Worm (Caenorhabditis elegans) whole organism, L2 larva: ENCODE measurements around the gene sbds-1.

ENCODE experiments used
- C34F6.9 ChIP-seq: fragments of 150-350 bp; optimal IDR thresholded peaks from 2 replicates; lab custom pipeline; 2014; ENCODE audit warnings: missing biosample characterization, missing genetic modification characterization
- F13H6.1 ChIP-seq: sonication (generic microtip); optimal IDR thresholded peaks from 2 replicates; lab custom pipeline; 2016; ENCODE audit warnings: missing genetic modification characterization, missing compliant biosample characterization
- R02D3.7 ChIP-seq: fragments of 150-350 bp; optimal IDR thresholded peaks from 2 replicates; lab custom pipeline; 2014; ENCODE audit warnings: missing biosample characterization, missing genetic modification characterization
- Y55F3AM.14 ChIP-seq: fragments of 200-800 bp; sonication (Bioruptor generic); optimal IDR thresholded peaks from 2 replicates; lab custom pipeline; 2018; ENCODE audit warnings: mild to moderate bottlenecking, missing genetic modification characterization, missing compliant biosample characterization
- ZK546.5 ChIP-seq: sonication (generic microtip); optimal IDR thresholded peaks from 2 replicates; lab custom pipeline; 2017; ENCODE audit warnings: missing biosample characterization, missing genetic modification characterization
- alr-1 ChIP-seq: fragments of 150-350 bp; optimal IDR thresholded peaks from 2 replicates; lab custom pipeline; 2014; ENCODE audit warnings: missing biosample characterization, missing genetic modification characterization
- aly-2 ChIP-seq: fragments of 150-350 bp; optimal IDR thresholded peaks from 2 replicates; lab custom pipeline; 2014; ENCODE audit warnings: missing biosample characterization, missing genetic modification characterization
- ama-1 ChIP-seq: fragments of 150-350 bp; optimal IDR thresholded peaks from 2 replicates; lab custom pipeline; 2018; ENCODE audit warnings: inconsistent platforms
- blmp-1 ChIP-seq: sonication (generic microtip); optimal IDR thresholded peaks from 2 replicates; lab custom pipeline; 2017; ENCODE audit warnings: missing genetic modification characterization, mild to moderate bottlenecking, missing compliant biosample characterization, antibody characterized with exemption, moderate library complexity; ENCODE audit not compliant: insufficient read depth
- ceh-16 ChIP-seq: fragments of 150-350 bp; optimal IDR thresholded peaks from 2 replicates; lab custom pipeline; 2014; ENCODE audit warnings: missing biosample characterization, missing genetic modification characterization
- crh-2 ChIP-seq: sonication (generic microtip); optimal IDR thresholded peaks from 2 replicates; lab custom pipeline; 2017; ENCODE audit warnings: missing biosample characterization, missing genetic modification characterization
- dmd-4 ChIP-seq: sonication (generic microtip); optimal IDR thresholded peaks from 2 replicates; lab custom pipeline; 2017; ENCODE audit warnings: missing biosample characterization, missing genetic modification characterization
- egl-27 ChIP-seq: sonication (generic microtip); optimal IDR thresholded peaks from 3 replicates; lab custom pipeline; 2017; ENCODE audit warnings: missing biosample characterization, missing genetic modification reagents, missing genetic modification characterization
- elt-1 ChIP-seq: fragments of 150-350 bp; optimal IDR thresholded peaks from 2 replicates; lab custom pipeline; 2014; ENCODE audit warnings: missing biosample characterization, missing genetic modification characterization
- fos-1 ChIP-seq: fragments of 150-350 bp; optimal IDR thresholded peaks from 2 replicates; lab custom pipeline; 2014; ENCODE audit warnings: missing biosample characterization, missing genetic modification characterization
- gmeb-1 ChIP-seq: fragments of 150-350 bp; optimal IDR thresholded peaks from 2 replicates; lab custom pipeline; 2014; ENCODE audit warnings: missing biosample characterization, missing genetic modification characterization
- lin-11 ChIP-seq: fragments of 150-350 bp; sonication (generic microtip); optimal IDR thresholded peaks from 2 replicates; lab custom pipeline; 2014; ENCODE audit warnings: missing biosample characterization, missing genetic modification characterization, inconsistent platforms, mixed read lengths
- lin-13 ChIP-seq: fragments of 150-350 bp; optimal IDR thresholded peaks from 2 replicates; lab custom pipeline; 2014; ENCODE audit warnings: missing biosample characterization, missing genetic modification reagents, missing genetic modification characterization
- lin-39 ChIP-seq: fragments of 150-350 bp; optimal IDR thresholded peaks from 2 replicates; lab custom pipeline; 2014; ENCODE audit warnings: missing biosample characterization, missing genetic modification reagents, missing genetic modification characterization
- lsy-2 ChIP-seq, 2 experiments: fragments of 150-350 bp in 1 of 2; sonication (generic microtip) in 1 of 2; optimal IDR thresholded peaks; 2 replicates each; lab custom pipeline; 2014 to 2017; ENCODE audit warnings: missing biosample characterization in 2 of 2, missing genetic modification characterization in 2 of 2
- mab-5 ChIP-seq: fragments of 150-350 bp; optimal IDR thresholded peaks from 2 replicates; lab custom pipeline; 2014; ENCODE audit warnings: missing biosample characterization, missing genetic modification characterization
- mbf-1 ChIP-seq: sonication (generic microtip); optimal IDR thresholded peaks from 2 replicates; lab custom pipeline; 2017; ENCODE audit warnings: missing biosample characterization, missing genetic modification characterization
- nhr-10 ChIP-seq: sonication (generic microtip); optimal IDR thresholded peaks from 2 replicates; lab custom pipeline; 2017; ENCODE audit warnings: missing biosample characterization, missing genetic modification characterization
- nhr-11 ChIP-seq: fragments of 150-350 bp; optimal IDR thresholded peaks from 2 replicates; lab custom pipeline; 2014; ENCODE audit warnings: missing biosample characterization, missing genetic modification characterization
- nhr-12 ChIP-seq: fragments of 150-350 bp; optimal IDR thresholded peaks from 2 replicates; lab custom pipeline; 2014; ENCODE audit warnings: missing biosample characterization, missing genetic modification characterization
- nhr-129 ChIP-seq: fragments of 150-350 bp; optimal IDR thresholded peaks from 2 replicates; lab custom pipeline; 2014; ENCODE audit warnings: missing biosample characterization, missing genetic modification characterization
- nhr-23 ChIP-seq: fragments of 150-350 bp; optimal IDR thresholded peaks from 2 replicates; lab custom pipeline; 2014; ENCODE audit warnings: missing biosample characterization, missing genetic modification reagents, missing genetic modification characterization
- nhr-25 ChIP-seq: fragments of 150-350 bp; sonication (generic microtip); optimal IDR thresholded peaks from 3 replicates; lab custom pipeline; 2014; ENCODE audit warnings: missing biosample characterization, missing genetic modification characterization
- nhr-6 ChIP-seq: fragments of 150-350 bp; optimal IDR thresholded peaks from 2 replicates; lab custom pipeline; 2014; ENCODE audit warnings: missing biosample characterization, missing genetic modification characterization
- nhr-77 ChIP-seq: fragments of 150-350 bp; optimal IDR thresholded peaks from 2 replicates; lab custom pipeline; 2014; ENCODE audit warnings: missing biosample characterization, missing genetic modification characterization
- peb-1 ChIP-seq: fragments of 150-350 bp; optimal IDR thresholded peaks from 2 replicates; lab custom pipeline; 2014; ENCODE audit warnings: missing biosample characterization, missing genetic modification characterization
- sem-4 ChIP-seq: fragments of 150-350 bp; optimal IDR thresholded peaks from 2 replicates; lab custom pipeline; 2014; ENCODE audit warnings: missing biosample characterization, missing genetic modification reagents, missing genetic modification characterization
- skn-1 ChIP-seq: sonication (generic microtip); optimal IDR thresholded peaks from 2 replicates; lab custom pipeline; 2017; ENCODE audit warnings: missing biosample characterization, missing genetic modification characterization
- sma-3 ChIP-seq: sonication (generic microtip); optimal IDR thresholded peaks from 2 replicates; lab custom pipeline; 2016; ENCODE audit warnings: missing genetic modification reagents, missing genetic modification characterization, missing compliant biosample characterization
- sma-9 ChIP-seq, 2 experiments: fragments of 150-350 bp in 1 of 2; sonication (generic microtip) in 1 of 2; optimal IDR thresholded peaks; 2 replicates each; lab custom pipeline; 2014 to 2016; ENCODE audit warnings: missing genetic modification characterization in 2 of 2, mild to moderate bottlenecking in 1 of 2, missing biosample characterization in 1 of 2, missing compliant biosample characterization in 1 of 2, missing genetic modification reagents in 1 of 2, moderate library complexity in 1 of 2
- snpc-4 ChIP-seq: fragments of 150-350 bp; optimal IDR thresholded peaks from 2 replicates; lab custom pipeline; 2014; ENCODE audit warnings: missing biosample characterization, missing genetic modification characterization
- unc-39 ChIP-seq: fragments of 150-350 bp; optimal IDR thresholded peaks from 2 replicates; lab custom pipeline; 2014; ENCODE audit warnings: missing biosample characterization, missing genetic modification characterization
- unc-55 ChIP-seq: fragments of 150-350 bp; sonication (generic microtip); optimal IDR thresholded peaks from 3 replicates; lab custom pipeline; 2014; ENCODE audit warnings: missing biosample characterization, missing genetic modification reagents, missing genetic modification characterization
- unc-62 ChIP-seq: fragments of 150-350 bp; optimal IDR thresholded peaks from 2 replicates; lab custom pipeline; 2014; ENCODE audit warnings: missing biosample characterization, missing genetic modification reagents, missing genetic modification characterization
- zag-1 ChIP-seq: fragments of 150-350 bp; optimal IDR thresholded peaks from 2 replicates; lab custom pipeline; 2014; ENCODE audit warnings: missing biosample characterization, missing genetic modification characterization
- ztf-1 ChIP-seq: fragments of 200-800 bp; sonication (Bioruptor generic); conservative IDR thresholded peaks from 2 replicates; pipeline ENCODE4 v1.3.6; 2022; ENCODE audit warnings: missing genetic modification characterization, missing compliant biosample characterization
- ztf-4 ChIP-seq: fragments of 150-350 bp; optimal IDR thresholded peaks from 2 replicates; lab custom pipeline; 2014; ENCODE audit warnings: missing biosample characterization, missing genetic modification characterization

sbds-1 gene

DNA sequence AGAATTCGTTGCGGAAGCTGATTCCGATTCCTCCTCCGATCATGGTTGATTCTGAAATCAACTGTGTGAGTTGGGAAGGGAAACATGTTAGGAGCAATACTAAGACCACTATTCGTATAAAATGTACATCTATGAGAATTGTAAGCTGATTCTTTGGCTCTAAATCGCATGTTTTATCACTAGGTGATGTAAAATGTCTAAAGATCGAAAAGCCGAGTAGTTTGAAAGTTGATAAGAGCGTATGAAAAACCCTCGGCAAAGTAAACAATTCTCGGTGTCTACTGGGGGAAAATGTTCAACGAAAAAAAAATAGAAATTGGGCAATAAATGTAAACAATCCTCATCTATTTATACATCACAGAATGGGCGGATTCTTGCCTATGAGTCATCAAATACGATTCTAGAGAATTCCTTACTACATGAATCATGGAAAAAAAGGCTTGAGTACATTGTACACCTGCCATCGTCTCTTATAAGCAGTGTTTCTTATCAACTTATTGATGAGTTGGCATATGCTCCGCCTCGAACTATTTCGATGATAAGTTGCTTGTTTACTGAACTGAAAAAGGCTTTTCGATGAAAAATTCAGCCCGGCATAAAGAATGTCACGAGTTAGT, 37.8 kb downstream of the sbds-1 start, which contains the start of gene lec-6:
Gene lec-6 (minus strand): TSS at position 51 of the 617 bp plus-strand sequence.
- TF ChIP-seq dmd-4 (tag; lab: Kevin White, UChicago) (no peak), lsy-2 (tag; optimal IDR thresholded peaks at IDR 0.05; lab: Kevin White, UChicago) (peak in 1 of 2 experiments; percentile 20), nhr-10 (no peak), F13H6.1 (peak; percentile 52), crh-2 (tag; lab: Kevin White, UChicago) (peak; percentile 91), gmeb-1 (peak; percentile 48), sma-3 (peak; percentile 24), sma-9 (GFP tag; optimal IDR thresholded peaks at IDR 0.05; lab: Kevin White, UChicago) (peak; percentile 63), sma-9 (tag; optimal IDR thresholded peaks at IDR 0.05; lab: Kevin White, UChicago) (no peak), nhr-129 (peak; percentile 50), ZK546.5 (tag; lab: Kevin White, UChicago) (no peak), C34F6.9 (tag; lab: Kevin White, UChicago) (no peak), ceh-16 (tag; lab: Kevin White, UChicago) (no peak), fos-1 (peak; percentile 98), zag-1 (tag; lab: Kevin White, UChicago) (no peak)

DNA sequence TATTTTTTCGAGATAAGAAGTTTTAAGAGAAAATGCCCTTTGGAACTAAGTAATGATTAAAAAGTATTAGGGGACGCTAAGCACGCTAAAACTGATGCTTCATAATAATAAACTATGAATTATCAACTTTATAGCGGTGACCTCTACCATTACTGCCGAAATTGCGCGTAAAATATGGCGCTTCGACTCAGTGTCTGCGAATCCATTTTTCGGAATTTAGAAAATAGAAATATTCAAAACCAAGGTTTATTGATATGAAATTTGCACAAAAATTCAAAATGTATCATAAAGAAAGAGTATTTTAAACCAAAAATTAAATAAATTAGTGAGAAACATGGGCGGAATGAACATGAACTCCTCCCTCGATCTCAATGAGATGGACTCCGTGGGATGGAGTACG, 38.9 kb downstream of the sbds-1 start:
- TF ChIP-seq unc-62, result no peak
- peak; percentile 9 for TF ChIP-seq gmeb-1

DNA sequence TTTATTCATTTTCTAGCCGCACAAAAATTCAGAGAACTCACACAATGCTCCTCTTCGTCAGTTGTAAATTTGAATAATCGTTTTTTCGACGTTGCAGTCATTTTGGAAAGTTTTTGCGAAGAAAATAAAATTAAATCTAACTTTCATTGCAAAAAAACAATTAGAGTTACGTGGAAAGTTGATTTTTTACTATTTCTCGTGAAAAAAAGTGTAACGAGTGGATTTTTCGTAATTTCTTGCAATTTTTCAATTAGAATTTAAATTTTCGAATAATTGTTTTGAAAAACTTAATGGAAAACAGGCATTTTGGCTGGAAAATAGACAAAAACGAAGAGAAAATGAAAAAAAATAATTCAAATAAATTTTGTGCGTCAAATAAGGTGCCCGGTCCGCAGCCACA, 39.5 kb downstream of the sbds-1 start, which contains the start of gene Y55B1AR.2:
Gene Y55B1AR.2 (minus strand): TSS at position 101 of the 400 bp plus-strand sequence.
- TF ChIP-seq nhr-6 (tag; lab: Kevin White, UChicago) (no peak), elt-1 (no peak), ztf-1 (GFP tag; lab: Robert Waterston, UW) (no peak), F13H6.1 (no peak), lin-39 (tag; lab: Kevin White, UChicago) (no peak), nhr-11 (tag; lab: Kevin White, UChicago) (no peak), zag-1 (tag; lab: Kevin White, UChicago) (no peak), sma-9 (GFP tag; optimal IDR thresholded peaks at IDR 0.05; lab: Kevin White, UChicago) (no peak), sma-9 (tag; optimal IDR thresholded peaks at IDR 0.05; lab: Kevin White, UChicago) (no peak), egl-27 (tag; lab: Kevin White, UChicago) (no peak), alr-1 (tag; lab: Kevin White, UChicago) (no peak), Y55F3AM.14 (GFP tag; lab: Kevin White, UChicago) (no peak)

DNA sequence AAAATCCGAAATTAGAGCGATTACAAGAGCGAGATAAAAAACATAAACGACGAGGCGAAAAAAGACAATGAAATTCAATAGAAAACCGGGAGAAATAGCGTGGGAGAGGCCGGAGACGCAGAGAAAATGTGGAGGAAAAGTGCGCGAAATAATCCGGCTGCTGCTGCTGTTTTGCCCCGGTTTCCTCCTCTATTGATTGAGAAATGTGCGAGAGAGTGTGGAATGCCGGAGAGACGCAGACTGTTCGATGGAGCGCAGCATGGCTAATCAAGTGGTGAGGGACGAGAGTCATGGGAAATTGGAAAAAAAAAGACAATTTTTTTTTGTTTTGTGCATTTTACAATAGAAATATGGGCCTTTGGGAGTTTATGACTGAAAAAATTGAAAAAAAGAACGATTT, 40.1 kb downstream of the sbds-1 start:
- TF ChIP-seq unc-62 (no peak), sma-9 (GFP tag; optimal IDR thresholded peaks at IDR 0.05; lab: Kevin White, UChicago) (peak; percentile 38), sma-9 (tag; optimal IDR thresholded peaks at IDR 0.05; lab: Kevin White, UChicago) (no peak), lin-11 (tag; lab: Kevin White, UChicago) (peak; percentile 17), blmp-1 (tag; lab: Kevin White, UChicago) (no peak), unc-39 (tag; lab: Kevin White, UChicago) (no peak), nhr-129 (peak; percentile 64), nhr-77 (tag; lab: Kevin White, UChicago) (no peak), nhr-23 (tag; lab: Kevin White, UChicago) (no peak), egl-27 (tag; lab: Kevin White, UChicago) (peak; percentile 25), zag-1 (tag; lab: Kevin White, UChicago) (peak; percentile 46), sem-4 (tag; lab: Kevin White, UChicago) (peak; percentile 54), nhr-12 (tag; lab: Kevin White, UChicago) (no peak), aly-2 (tag; lab: Kevin White, UChicago) (no peak), elt-1 (no peak), ama-1 (lab: Kevin White, UChicago) (no peak), nhr-6 (tag; lab: Kevin White, UChicago) (no peak), gmeb-1 (no peak), Y55F3AM.14 (GFP tag; lab: Kevin White, UChicago) (no peak), sma-3 (no peak), crh-2 (tag; lab: Kevin White, UChicago) (peak; percentile 46), snpc-4 (tag; lab: Kevin White, UChicago) (no peak), F13H6.1 (peak; percentile 61), skn-1 (tag; lab: Kevin White, UChicago) (no peak), ztf-4 (tag; lab: Kevin White, UChicago) (no peak), mbf-1 (tag; lab: Kevin White, UChicago) (no peak), unc-55 (GFP tag; lab: Kevin White, UChicago) (peak; percentile 75), ZK546.5 (tag; lab: Kevin White, UChicago) (no peak), ceh-16 (tag; lab: Kevin White, UChicago) (no peak), ztf-1 (GFP tag; lab: Robert Waterston, UW) (no peak), lsy-2 (tag; optimal IDR thresholded peaks at IDR 0.05; lab: Kevin White, UChicago) (peak; percentile 5 to 66), alr-1 (tag; lab: Kevin White, UChicago) (no peak), fos-1 (peak; percentile 60), mab-5 (tag; lab: Kevin White, UChicago) (peak; percentile 24), nhr-11 (tag; lab: Kevin White, UChicago) (no peak), lin-39 (tag; lab: Kevin White, UChicago) (no peak), nhr-25 (tag; lab: Kevin White, UChicago) (peak; percentile 7), dmd-4 (tag; lab: Kevin White, UChicago) (no peak), lin-13 (GFP tag; lab: Kevin White, UChicago) (no peak), peb-1 (tag; lab: Kevin White, UChicago) (no peak), R02D3.7 (tag; lab: Kevin White, UChicago) (no peak), C34F6.9 (tag; lab: Kevin White, UChicago) (peak; percentile 82)
